Fruit fly (Drosophila melanogaster) whole organism, embryonic: ENCODE data around the gene Rassf.

Experiments
- C15 ChIP-seq: fragments of 200-800 bp; sonication (Bioruptor generic); IDR thresholded peaks from 3 replicates; pipeline ENCODE4 v1.3.6; 2022; ENCODE audit warnings: missing biosample characterization, missing genetic modification characterization
- CG10147 ChIP-seq: fragments of 200-800 bp; sonication (Bioruptor generic); optimal IDR thresholded peaks from 2 replicates; lab custom pipeline; 2019; ENCODE audit warnings: missing biosample characterization, mild to moderate bottlenecking, missing genetic modification characterization, moderate library complexity
- CG10274 ChIP-seq: fragments of 200-800 bp; sonication (Bioruptor generic); optimal IDR thresholded peaks from 3 replicates; lab custom pipeline; 2017; ENCODE audit warnings: missing biosample characterization, mild to moderate bottlenecking, missing genetic modification characterization
- CG10959 ChIP-seq: fragments of 200-800 bp; sonication (Bioruptor generic); IDR thresholded peaks from 2 replicates; pipeline ENCODE4 v1.3.6; 2022; ENCODE audit warnings: missing biosample characterization, missing genetic modification characterization
- CG11723 ChIP-seq: fragments of 200-800 bp; sonication (Bioruptor generic); optimal IDR thresholded peaks from 2 replicates; lab custom pipeline; 2017; ENCODE audit warnings: missing biosample characterization, mild to moderate bottlenecking, missing genetic modification characterization
- CG12659 ChIP-seq: fragments of 200-800 bp; sonication (Bioruptor generic); optimal IDR thresholded peaks from 3 replicates; lab custom pipeline; 2017; ENCODE audit warnings: mild to moderate bottlenecking, missing biosample characterization, missing genetic modification reagents, missing genetic modification characterization
- CG13123 ChIP-seq: fragments of 200-800 bp; sonication (Bioruptor generic); optimal IDR thresholded peaks from 2 replicates; lab custom pipeline; 2016; ENCODE audit warnings: missing biosample characterization, missing genetic modification characterization
- CG14860 ChIP-seq: fragments of 200-800 bp; sonication (Bioruptor generic); IDR thresholded peaks from 3 replicates; pipeline ENCODE4 v1.3.6; 2022; ENCODE audit warnings: missing biosample characterization, missing genetic modification characterization; ENCODE audit not compliant: partially characterized antibody
- CG1647 ChIP-seq: fragments of 200-800 bp; sonication (Bioruptor generic); optimal IDR thresholded peaks from 3 replicates; lab custom pipeline; 2016; ENCODE audit warnings: missing biosample characterization, missing genetic modification characterization
- CG16813 ChIP-seq: fragments of 200-800 bp; sonication (Bioruptor generic); IDR thresholded peaks from 3 replicates; pipeline ENCODE4 v1.3.6; 2022; ENCODE audit warnings: missing biosample characterization, missing genetic modification characterization; ENCODE audit not compliant: partially characterized antibody
- CG17802 ChIP-seq: fragments of 200-800 bp; sonication (Bioruptor generic); optimal IDR thresholded peaks from 2 replicates; lab custom pipeline; 2018; ENCODE audit warnings: missing biosample characterization, mild to moderate bottlenecking, missing genetic modification characterization, moderate library complexity
- CG18262 ChIP-seq: fragments of 200-800 bp; optimal IDR thresholded peaks from 3 replicates; lab custom pipeline; 2019; ENCODE audit warnings: missing biosample characterization, mild to moderate bottlenecking, missing genetic modification characterization, moderate library complexity
- CG33213 ChIP-seq: fragments of 200-800 bp; sonication (Bioruptor generic); optimal IDR thresholded peaks from 3 replicates; lab custom pipeline; 2016; ENCODE audit warnings: missing biosample characterization, missing genetic modification characterization
- CG33557 ChIP-seq: fragments of 200-800 bp; sonication (Bioruptor generic); optimal IDR thresholded peaks from 2 replicates; lab custom pipeline; 2019; ENCODE audit warnings: missing biosample characterization, mild to moderate bottlenecking, missing genetic modification characterization, moderate library complexity
- CG4730 ChIP-seq: fragments of 200-800 bp; sonication (Bioruptor generic); IDR thresholded peaks from 2 replicates; pipeline ENCODE4 v1.3.6; 2022; ENCODE audit warnings: missing biosample characterization, missing genetic modification characterization
- CG7556 ChIP-seq: fragments of 200-800 bp; sonication (Bioruptor generic); optimal IDR thresholded peaks from 2 replicates; lab custom pipeline; 2017; ENCODE audit warnings: missing biosample characterization, mild to moderate bottlenecking, missing genetic modification characterization
- CkIIα-i1 ChIP-seq: fragments of 200-800 bp; sonication (Bioruptor generic); IDR thresholded peaks from 2 replicates; pipeline ENCODE4 v1.3.6; 2022; ENCODE audit warnings: missing biosample characterization, missing genetic modification characterization
- CrebB ChIP-seq: fragments of 200-800 bp; sonication (Bioruptor generic); optimal IDR thresholded peaks from 3 replicates; lab custom pipeline; 2018; ENCODE audit warnings: missing biosample characterization, mild to moderate bottlenecking, missing genetic modification characterization
- Dek ChIP-seq: fragments of 200-800 bp; sonication (Bioruptor generic); optimal IDR thresholded peaks from 3 replicates; lab custom pipeline; 2019; ENCODE audit warnings: missing biosample characterization, mild to moderate bottlenecking, missing genetic modification characterization, moderate library complexity
- Jarid2 ChIP-seq: fragments of 200-800 bp; sonication (Bioruptor generic); optimal IDR thresholded peaks from 3 replicates; lab custom pipeline; 2017; ENCODE audit warnings: mild to moderate bottlenecking, missing biosample characterization, missing genetic modification reagents, missing genetic modification characterization
- Mrtf ChIP-seq: fragments of 200-800 bp; sonication (Bioruptor generic); IDR thresholded peaks from 3 replicates; pipeline ENCODE4 v1.3.6; 2022; ENCODE audit warnings: missing biosample characterization, missing genetic modification characterization
- Nf-YB ChIP-seq: fragments of 200-800 bp; sonication (Bioruptor generic); optimal IDR thresholded peaks from 3 replicates; lab custom pipeline; 2019; ENCODE audit warnings: missing biosample characterization, mild to moderate bottlenecking, missing genetic modification characterization, moderate library complexity
- NfI ChIP-seq: fragments of 200-800 bp; sonication (Bioruptor generic); optimal IDR thresholded peaks from 3 replicates; lab custom pipeline; 2018; ENCODE audit warnings: missing biosample characterization, mild to moderate bottlenecking, missing genetic modification characterization, moderate library complexity
- PHDP ChIP-seq: fragments of 200-800 bp; sonication (Bioruptor generic); optimal IDR thresholded peaks from 3 replicates; lab custom pipeline; 2018; ENCODE audit warnings: missing biosample characterization, mild to moderate bottlenecking, missing genetic modification characterization, moderate library complexity
- Side ChIP-seq: fragments of 200-800 bp; sonication (Bioruptor generic); optimal IDR thresholded peaks from 2 replicates; lab custom pipeline; 2016; ENCODE audit warnings: missing biosample characterization, missing genetic modification characterization
- Sin3A ChIP-seq: fragments of >200 bp; optimal IDR thresholded peaks from 2 replicates; lab custom pipeline; 2018
- Sox102F ChIP-seq: fragments of 200-800 bp; sonication (Bioruptor generic); optimal IDR thresholded peaks from 2 replicates; lab custom pipeline; 2018; ENCODE audit warnings: missing biosample characterization, mild to moderate bottlenecking, missing genetic modification characterization, moderate library complexity
- Stat92E ChIP-seq, 3 experiments: fragments of >200 bp in 2 of 3; fragments of 200-800 bp in 1 of 3; sonication (Bioruptor generic) in 1 of 3; optimal IDR thresholded peaks; 2 replicates each; lab custom pipeline; 2017 to 2019; ENCODE audit warnings: missing biosample characterization in 3 of 3, missing genetic modification characterization in 3 of 3, mild to moderate bottlenecking in 1 of 3, moderate library complexity in 1 of 3
- Tbp ChIP-seq: fragments of >200 bp; optimal IDR thresholded peaks from 2 replicates; lab custom pipeline; 2018; ENCODE audit warnings: missing biosample characterization, missing genetic modification characterization
- abd-A ChIP-seq: fragments of 200-800 bp; sonication (Bioruptor generic); optimal IDR thresholded peaks from 3 replicates; lab custom pipeline; 2019; ENCODE audit warnings: missing biosample characterization, mild to moderate bottlenecking, missing genetic modification characterization, moderate library complexity
- amos ChIP-seq: fragments of 200-800 bp; sonication (Bioruptor generic); IDR thresholded peaks from 2 replicates; pipeline ENCODE4 v1.3.6; 2022; ENCODE audit warnings: missing biosample characterization, missing genetic modification characterization; ENCODE audit not compliant: partially characterized antibody
- ash1 ChIP-seq: fragments of 200-800 bp; sonication (Bioruptor generic); optimal IDR thresholded peaks from 2 replicates; lab custom pipeline; 2018; ENCODE audit warnings: missing biosample characterization, mild to moderate bottlenecking, missing genetic modification characterization
- bcd ChIP-seq: fragments of 200-800 bp; sonication (Bioruptor generic); optimal IDR thresholded peaks from 2 replicates; lab custom pipeline; 2017; ENCODE audit warnings: missing biosample characterization, mild to moderate bottlenecking, missing genetic modification characterization
- bowl ChIP-seq: fragments of 200-800 bp; sonication (Bioruptor generic); IDR thresholded peaks from 2 replicates; pipeline ENCODE4 v1.3.6; 2022; ENCODE audit warnings: missing biosample characterization, missing genetic modification characterization
- corto ChIP-seq: fragments of 200-800 bp; sonication (Bioruptor generic); optimal IDR thresholded peaks from 2 replicates; lab custom pipeline; 2016; ENCODE audit warnings: missing biosample characterization, mild to moderate bottlenecking, missing genetic modification characterization, moderate library complexity
- dpn ChIP-seq, 2 experiments: fragments of 200-800 bp; sonication (Bioruptor generic); optimal IDR thresholded peaks; 3 replicates each; lab custom pipeline; 2016; ENCODE audit warnings: missing biosample characterization in 2 of 2, missing genetic modification characterization in 2 of 2
- gfzf ChIP-seq: fragments of 200-800 bp; sonication (Bioruptor generic); optimal IDR thresholded peaks from 2 replicates; lab custom pipeline; 2016; ENCODE audit warnings: missing biosample characterization, mild to moderate bottlenecking, missing genetic modification characterization, moderate library complexity
- gro ChIP-seq: fragments of 200-800 bp; sonication (Bioruptor generic); optimal IDR thresholded peaks from 2 replicates; lab custom pipeline; 2016; ENCODE audit warnings: missing biosample characterization, missing genetic modification characterization
- gsb ChIP-seq: fragments of 200-800 bp; sonication (Bioruptor generic); IDR thresholded peaks from 2 replicates; pipeline ENCODE4 v1.3.6; 2022; ENCODE audit warnings: missing biosample characterization, missing genetic modification characterization
- insv ChIP-seq, 2 experiments: fragments of 200-800 bp; sonication (Bioruptor generic); optimal IDR thresholded peaks; 3 replicates each; lab custom pipeline; 2016 to 2018; ENCODE audit warnings: missing biosample characterization in 2 of 2, missing genetic modification characterization in 2 of 2
- kni ChIP-seq: fragments of 200-800 bp; sonication (Bioruptor generic); optimal IDR thresholded peaks from 3 replicates; lab custom pipeline; 2017; ENCODE audit warnings: mild to moderate bottlenecking, missing biosample characterization, missing genetic modification reagents, missing genetic modification characterization
- lab ChIP-seq: fragments of 200-800 bp; sonication (Bioruptor generic); optimal IDR thresholded peaks from 3 replicates; lab custom pipeline; 2017; ENCODE audit warnings: missing biosample characterization, missing genetic modification characterization, mild to moderate bottlenecking, moderate library complexity, missing genetic modification reagents
- lbe ChIP-seq: fragments of 200-800 bp; sonication (Bioruptor generic); optimal IDR thresholded peaks from 2 replicates; lab custom pipeline; 2016; ENCODE audit warnings: missing biosample characterization, mild to moderate bottlenecking, missing genetic modification characterization
- mam ChIP-seq: fragments of 200-800 bp; sonication (Bioruptor generic); optimal IDR thresholded peaks from 3 replicates; lab custom pipeline; 2016; ENCODE audit warnings: missing biosample characterization, missing genetic modification characterization
- sim ChIP-seq: fragments of 200-800 bp; sonication (Bioruptor generic); IDR thresholded peaks from 2 replicates; pipeline ENCODE4 v1.3.6; 2022; ENCODE audit warnings: missing biosample characterization, missing genetic modification characterization
- sima ChIP-seq: fragments of 200-800 bp; sonication (Bioruptor generic); optimal IDR thresholded peaks from 2 replicates; lab custom pipeline; 2016; ENCODE audit warnings: missing biosample characterization, missing genetic modification characterization
- slp2 ChIP-seq: fragments of 200-800 bp; sonication (Bioruptor generic); optimal IDR thresholded peaks from 2 replicates; lab custom pipeline; 2016; ENCODE audit warnings: missing biosample characterization, missing genetic modification characterization
- so ChIP-seq: fragments of 200-800 bp; sonication (Bioruptor generic); IDR thresholded peaks from 3 replicates; pipeline ENCODE4 v1.3.6; 2022; ENCODE audit warnings: missing biosample characterization, missing genetic modification characterization
- zen ChIP-seq: fragments of 200-800 bp; sonication (Bioruptor generic); optimal IDR thresholded peaks from 3 replicates; lab custom pipeline; 2018; ENCODE audit warnings: missing biosample characterization, mild to moderate bottlenecking, missing genetic modification characterization, moderate library complexity

Gene Rassf

DNA sequence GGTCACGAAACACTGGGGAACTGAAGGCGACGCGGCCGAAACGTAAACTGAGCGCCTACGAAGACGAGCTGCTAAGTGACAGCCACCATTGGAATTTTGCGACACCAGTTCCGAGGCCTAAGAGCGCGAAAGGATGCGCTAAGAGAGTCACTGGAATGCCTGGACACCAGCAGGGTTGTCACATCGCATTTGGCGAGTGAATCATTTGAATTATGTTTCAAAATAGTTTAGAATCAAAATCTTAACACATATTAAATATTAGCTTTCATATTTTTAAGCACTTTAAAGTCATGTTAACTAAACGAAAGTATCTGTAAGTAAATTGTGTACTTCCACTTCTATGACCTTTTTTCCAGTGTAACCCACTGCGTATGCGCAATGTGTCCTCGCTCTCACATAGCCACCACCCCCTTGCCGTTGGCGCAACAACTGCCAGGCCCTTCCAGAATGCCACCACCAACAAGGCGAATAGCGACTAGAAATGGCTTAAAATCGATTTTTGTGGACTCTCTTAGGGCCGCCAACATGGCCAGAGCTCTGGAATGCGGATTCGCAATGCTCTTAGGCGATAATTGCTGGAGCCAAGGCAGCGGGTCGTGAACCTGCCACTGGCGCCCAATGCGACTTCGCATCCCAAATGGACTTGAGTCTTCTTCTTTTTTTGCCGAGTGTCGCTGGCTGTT lies 4.9 kb downstream of the Rassf start, which contains the start of gene Cow (continued):
- TF ChIP-seq Nf-YB (GFP tag; lab: Kevin White, UChicago) (peak; percentile 12), sima (GFP tag; lab: Kevin White, UChicago) (no peak), Stat92E (GFP tag; optimal IDR thresholded peaks at IDR 0.05; lab: Kevin White, UChicago) (no peak), gsb (GFP tag; lab: Robert Waterston, UW) (no peak), CG14860 (GFP tag; lab: Robert Waterston, UW) (no peak), CG10147 (peak; percentile 75), CG10959 (no peak), CG10274 (GFP tag; lab: Kevin White, UChicago) (no peak), so (GFP tag; lab: Robert Waterston, UW) (peak; percentile 70; the same call in 1 of the 3 replicates), C15 (GFP tag; lab: Robert Waterston, UW) (0 out of 3 replicates have a peak, but pooled peaks have one; percentile 49), slp2 (peak; percentile 14), Jarid2 (GFP tag; lab: Kevin White, UChicago) (peak; percentile 6), Sin3A (lab: Kevin White, UChicago) (no peak), CG12659 (peak; percentile 67), NfI (peak; percentile 55), zen (tag; lab: Kevin White, UChicago) (no peak), bcd (GFP tag; lab: Kevin White, UChicago) (peak; percentile 66), gro (GFP tag; lab: Kevin White, UChicago) (peak; percentile 64), bowl (GFP tag; lab: Robert Waterston, UW) (no peak), Side (GFP tag; lab: Kevin White, UChicago) (peak; percentile 36), dpn (GFP tag; optimal IDR thresholded peaks at IDR 0.05; lab: Kevin White, UChicago) (peak; percentile 46 to 50), CkIIα-i1 (GFP tag; lab: Robert Waterston, UW) (no peak), CG13123 (GFP tag; lab: Kevin White, UChicago) (no peak), PHDP (tag; lab: Kevin White, UChicago) (peak; percentile 69), mam (GFP tag; lab: Kevin White, UChicago) (peak; percentile 69), Dek (tag; lab: Kevin White, UChicago) (peak; percentile 59), corto (GFP tag; lab: Kevin White, UChicago) (no peak), CG7556 (GFP tag; lab: Kevin White, UChicago) (peak; percentile 85), CG4730 (peak; percentile 52; the same call in 1 of the 2 replicates), abd-A (no peak), CG33213 (peak; percentile 15), CG17802 (tag; lab: Kevin White, UChicago) (no peak), gfzf (GFP tag; lab: Kevin White, UChicago) (no peak), CG33557 (GFP tag; lab: Kevin White, UChicago) (no peak), amos (GFP tag; lab: Robert Waterston, UW) (no peak), CG1647 (GFP tag; lab: Kevin White, UChicago) (no peak), kni (GFP tag; lab: Kevin White, UChicago) (no peak), lab (GFP tag; lab: Kevin White, UChicago) (peak; percentile 90), CG16813 (no peak), insv (GFP tag; optimal IDR thresholded peaks at IDR 0.05; lab: Kevin White, UChicago) (no peak), lbe (GFP tag; lab: Kevin White, UChicago) (no peak), CrebB (peak; percentile 14), CG18262 (tag; lab: Kevin White, UChicago) (peak; percentile 31), Sox102F (GFP tag; lab: Kevin White, UChicago) (peak; percentile 67), ash1 (GFP tag; lab: Kevin White, UChicago) (no peak), Mrtf (GFP tag; lab: Robert Waterston, UW) (no peak), sim (no peak), Tbp (no peak), CG11723 (GFP tag; lab: Kevin White, UChicago) (no peak)
